Worm (Caenorhabditis elegans) whole organism, young adult: ENCODE measurements around the gene C06E7.2.

Experiments used
- B0261.1 ChIP-seq: sonication (generic microtip); optimal IDR thresholded peaks from 2 replicates; lab custom pipeline; 2016; ENCODE audit warnings: mild to moderate bottlenecking, missing genetic modification characterization, moderate library complexity, missing compliant biosample characterization
- efl-1 ChIP-seq: fragments of 150-350 bp; optimal IDR thresholded peaks from 2 replicates; lab custom pipeline; 2014; ENCODE audit warnings: missing biosample characterization, missing genetic modification reagents, missing genetic modification characterization

C06E7.2 gene

DNA sequence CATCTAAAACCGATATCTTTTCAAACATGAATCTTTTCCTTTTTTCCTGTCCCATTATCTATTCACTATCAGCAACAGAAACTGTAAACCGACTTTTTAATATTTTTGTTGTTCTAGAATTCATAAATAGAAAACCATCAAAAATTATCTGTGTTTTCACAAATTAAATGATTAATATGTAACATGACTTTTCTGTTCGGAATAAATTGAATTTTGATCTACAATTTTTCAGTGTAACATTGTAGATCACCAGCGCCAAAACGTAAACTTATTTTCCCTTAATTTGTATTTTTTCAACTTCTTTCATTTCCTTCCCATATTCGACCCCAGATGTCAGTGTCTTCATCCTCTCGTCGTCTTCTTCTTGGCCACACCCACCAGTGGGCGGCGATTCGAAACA, 52.0 kb downstream of the C06E7.2 start, which contains the start of gene H04M03.3:
TSS of gene H04M03.3 (plus strand) at position 301 of the 400 bp plus-strand sequence.
- no peak for TF ChIP-seq B0261.1
- peak; percentile 8 for TF ChIP-seq efl-1 (GFP tag; lab: Kevin White, UChicago)
